Fruit fly (Drosophila melanogaster): ENCODE measurements around the gene IP3K2.

The IP3K2 gene

dm6 chrX:13337454-13337853 is 34.0 kb downstream of the IP3K2 start, which contains the start of gene RpS15Aa (continued):
- TF ChIP-seq tll (GFP tag; optimal IDR thresholded peaks at IDR 0.05) (no peak), CG14710 (tag; optimal IDR thresholded peaks at IDR 0.05) (peak; percentile 37), CG6254 (GFP tag; optimal IDR thresholded peaks at IDR 0.05) (peak; percentile 47), CG1529 (GFP tag; optimal IDR thresholded peaks at IDR 0.05) (peak; percentile 55), CG8924 (tag; optimal IDR thresholded peaks at IDR 0.05) (peak; percentile 48), Dip3 (GFP tag; optimal IDR thresholded peaks at IDR 0.05) (peak; percentile 63), Side (GFP tag; optimal IDR thresholded peaks at IDR 0.05) (peak; percentile 81), CG6654 (GFP tag; optimal IDR thresholded peaks at IDR 0.05) (peak; percentile 44), ci (GFP tag; IDR thresholded peaks at IDR 0.05) (peak; percentile 96), inv (GFP tag; IDR thresholded peaks at IDR 0.05; ENCODE audit: partially characterized antibody) (peak; percentile 48; the same call in 1 of the 2 replicates), org-1 (GFP tag; optimal IDR thresholded peaks at IDR 0.05) (peak; percentile 60), CG14965 (GFP tag; optimal IDR thresholded peaks at IDR 0.05; ENCODE audit: borderline replicate concordance) (peak; percentile 53), CG13624 (GFP tag; optimal IDR thresholded peaks at IDR 0.05) (peak; percentile 70), mam (GFP tag; optimal IDR thresholded peaks at IDR 0.05) (peak; percentile 73), B-H2 (GFP tag; optimal IDR thresholded peaks at IDR 0.05) (peak; percentile 84), Lhr (GFP tag; optimal IDR thresholded peaks at IDR 0.05) (peak; percentile 67), Hey (tag; optimal IDR thresholded peaks at IDR 0.05) (peak; percentile 69), CTCF (GFP tag; optimal IDR thresholded peaks at IDR 0.05) (peak; percentile 61), Kr (GFP tag; optimal IDR thresholded peaks at IDR 0.05) (peak; percentile 68), eyg (GFP tag; optimal IDR thresholded peaks at IDR 0.05) (peak; percentile 76), her (GFP tag; optimal IDR thresholded peaks at IDR 0.05) (peak; percentile 75), slou (GFP tag; optimal IDR thresholded peaks at IDR 0.05) (peak; percentile 59), wdn (GFP tag; IDR thresholded peaks at IDR 0.05) (peak; percentile 57; the same call in 1 of the 2 replicates), ken (GFP tag; IDR thresholded peaks at IDR 0.05) (peak; percentile 86), ewg (GFP tag; optimal IDR thresholded peaks at IDR 0.05) (peak; percentile 65), CG42726 (GFP tag; IDR thresholded peaks at IDR 0.05; ENCODE audit: partially characterized antibody) (peak; percentile 77), CG8281 (tag; optimal IDR thresholded peaks at IDR 0.05) (peak; percentile 15), Fer2 (tag; optimal IDR thresholded peaks at IDR 0.05) (peak; percentile 63), CG2889 (GFP tag; IDR thresholded peaks at IDR 0.05) (peak; percentile 54; the same call in 1 of the 3 replicates), CG9437 (GFP tag; optimal IDR thresholded peaks at IDR 0.05) (peak; percentile 43), YL-1 (GFP tag; optimal IDR thresholded peaks at IDR 0.05) (peak; percentile 82), CG11695 (GFP tag; IDR thresholded peaks at IDR 0.05) (peak; percentile 33; the same call in 1 of the 3 replicates), so (GFP tag; IDR thresholded peaks at IDR 0.05) (0 out of 3 replicates have a peak, but pooled peaks have one; percentile 48), CG9727 (GFP tag; optimal IDR thresholded peaks at IDR 0.05) (peak; percentile 81), NFAT (GFP tag; IDR thresholded peaks at IDR 0.05) (peak; percentile 92), insv (GFP tag; optimal IDR thresholded peaks at IDR 0.05) (peak in 1 of 2 experiments; percentile 55), Sox100B (GFP tag; optimal IDR thresholded peaks at IDR 0.05) (peak; percentile 41), abd-A (tag; optimal IDR thresholded peaks at IDR 0.05) (no peak), Doc2 (GFP tag; IDR thresholded peaks at IDR 0.05) (no peak), CG17359 (tag; optimal IDR thresholded peaks at IDR 0.05) (peak; percentile 59), CG7963 (GFP tag; IDR thresholded peaks at IDR 0.05; ENCODE audit: partially characterized antibody) (peak; percentile 46; the same call in 1 of the 3 replicates), fd64A (GFP tag; optimal IDR thresholded peaks at IDR 0.05) (peak; percentile 68), CG11085 (GFP tag; IDR thresholded peaks at IDR 0.05) (peak; percentile 87), Bdp1 (GFP tag; optimal IDR thresholded peaks at IDR 0.05) (no peak), Drgx (GFP tag; IDR thresholded peaks at IDR 0.05) (peak; percentile 31; the same call in 1 of the 2 replicates), salm (tag; optimal IDR thresholded peaks at IDR 0.05) (peak; percentile 58), CG17385 (GFP tag; optimal IDR thresholded peaks at IDR 0.05) (peak; percentile 80), lab (GFP tag; optimal IDR thresholded peaks at IDR 0.05) (peak; percentile 89), lilli (GFP tag; optimal IDR thresholded peaks at IDR 0.05) (peak; percentile 35), pb (GFP tag; optimal IDR thresholded peaks at IDR 0.05) (peak; percentile 77)

Data from whole organism, embryonic.